Worm (Caenorhabditis elegans) whole organism, L4 larva: ENCODE results near the gene his-60.
A peak's percentile ranks its signal among the peaks of the same experiment; 100 is the strongest.

Experiments used
- F10B5.3 ChIP-seq: sonication (generic microtip); optimal IDR thresholded peaks from 2 replicates; lab custom pipeline; 2016; ENCODE audit warnings: mild to moderate bottlenecking, missing genetic modification characterization, missing compliant biosample characterization
- F26F4.8 ChIP-seq: fragments of 200-800 bp; sonication (Bioruptor generic); conservative IDR thresholded peaks from 2 replicates; pipeline ENCODE4 v1.3.6; 2022; ENCODE audit warnings: missing genetic modification characterization, missing compliant biosample characterization
- F37D6.2 ChIP-seq: sonication (generic microtip); optimal IDR thresholded peaks from 2 replicates; lab custom pipeline; 2016; ENCODE audit warnings: mild to moderate bottlenecking, missing genetic modification characterization, missing compliant biosample characterization
- F44E2.7 ChIP-seq: fragments of 200-800 bp; sonication (Bioruptor generic); IDR thresholded peaks from 2 replicates; pipeline ENCODE4 v2.1.2; 2022; ENCODE audit warnings: missing genetic modification characterization, missing compliant biosample characterization
- T26A8.4 ChIP-seq: fragments of 200-800 bp; sonication (Bioruptor generic); IDR thresholded peaks from 2 replicates; pipeline ENCODE4 v1.3.6; 2022; ENCODE audit warnings: missing genetic modification characterization, missing compliant biosample characterization
- Y48G9A.11 ChIP-seq: fragments of 200-800 bp; sonication (Bioruptor generic); IDR thresholded peaks from 2 replicates; pipeline ENCODE4 v1.3.6; 2022; ENCODE audit warnings: missing genetic modification reagents, missing genetic modification characterization, missing compliant biosample characterization
- Y5F2A.4 ChIP-seq: fragments of 200-800 bp; sonication (Bioruptor generic); optimal IDR thresholded peaks from 2 replicates; lab custom pipeline; 2018; ENCODE audit warnings: mild to moderate bottlenecking, missing genetic modification characterization, missing compliant biosample characterization
- ZK337.2 ChIP-seq: fragments of 200-800 bp; sonication (Bioruptor generic); IDR thresholded peaks from 2 replicates; pipeline ENCODE4 v1.3.6; 2022; ENCODE audit warnings: missing genetic modification reagents, missing genetic modification characterization, missing compliant biosample characterization
- aha-1 ChIP-seq: fragments of 150-350 bp; peaks from one replicate; lab custom pipeline; 2014; ENCODE audit warnings: missing biosample characterization, missing genetic modification characterization
- aly-2 ChIP-seq: sonication (generic microtip); optimal IDR thresholded peaks from 2 replicates; lab custom pipeline; 2018; ENCODE audit warnings: missing biosample characterization, missing genetic modification characterization
- arid-1 ChIP-seq: fragments of 200-800 bp; sonication (Bioruptor generic); conservative IDR thresholded peaks from 2 replicates; pipeline ENCODE4 v1.3.6; 2022; ENCODE audit warnings: missing genetic modification reagents, missing genetic modification characterization, missing compliant biosample characterization
- ceh-28 ChIP-seq: fragments of 150-350 bp; optimal IDR thresholded peaks from 2 replicates; lab custom pipeline; 2014; ENCODE audit warnings: missing biosample characterization, missing genetic modification reagents, missing genetic modification characterization
- ces-1 ChIP-seq: fragments of 150-350 bp; sonication (generic microtip); optimal IDR thresholded peaks from 4 replicates; lab custom pipeline; 2014; ENCODE audit warnings: missing biosample characterization, missing genetic modification reagents, missing genetic modification characterization
- daf-12 ChIP-seq: fragments of 150-350 bp; optimal IDR thresholded peaks from 2 replicates; lab custom pipeline; 2014; ENCODE audit warnings: missing biosample characterization, missing genetic modification reagents, missing genetic modification characterization
- daf-16 ChIP-seq, 3 experiments: sonication (generic microtip); optimal IDR thresholded peaks; 2 replicates each; lab custom pipeline; 2016 to 2017; ENCODE audit warnings: missing genetic modification characterization in 3 of 3, missing genetic modification reagents in 3 of 3, mild to moderate bottlenecking in 2 of 3, missing compliant biosample characterization in 2 of 3, missing biosample characterization in 1 of 3, moderate library complexity in 1 of 3
- daf-19 ChIP-seq: fragments of 200-800 bp; sonication (Bioruptor generic); conservative IDR thresholded peaks from 2 replicates; pipeline ENCODE4 v1.3.6; 2022; ENCODE audit warnings: missing genetic modification characterization, missing compliant biosample characterization
- daf-8 ChIP-seq: fragments of 200-800 bp; sonication (Bioruptor generic); IDR thresholded peaks from 2 replicates; pipeline ENCODE4 v1.3.6; 2022; ENCODE audit warnings: missing genetic modification characterization, missing compliant biosample characterization
- dmd-6 ChIP-seq: fragments of 200-800 bp; sonication (Bioruptor generic); IDR thresholded peaks from 2 replicates; pipeline ENCODE4 v1.3.6; 2022; ENCODE audit warnings: missing genetic modification reagents, missing genetic modification characterization, missing compliant biosample characterization
- dmd-8 ChIP-seq: fragments of 200-800 bp; sonication (Bioruptor generic); IDR thresholded peaks from 2 replicates; pipeline ENCODE4 v1.3.6; 2022; ENCODE audit warnings: missing genetic modification characterization, missing compliant biosample characterization
- dve-1 ChIP-seq: sonication (generic microtip); optimal IDR thresholded peaks from 2 replicates; lab custom pipeline; 2017; ENCODE audit warnings: antibody characterized with exemption, mild to moderate bottlenecking, missing genetic modification characterization, missing compliant biosample characterization; ENCODE audit not compliant: insufficient read depth
- egl-43 ChIP-seq: fragments of 200-800 bp; sonication (Bioruptor generic); IDR thresholded peaks from 2 replicates; pipeline ENCODE4 v1.3.6; 2022; ENCODE audit warnings: missing genetic modification reagents, missing genetic modification characterization, missing compliant biosample characterization
- fkh-10 ChIP-seq: fragments of 150-350 bp; optimal IDR thresholded peaks from 2 replicates; lab custom pipeline; 2014; ENCODE audit warnings: missing biosample characterization, missing genetic modification reagents, missing genetic modification characterization
- fos-1 ChIP-seq: fragments of 150-350 bp; optimal IDR thresholded peaks from 2 replicates; lab custom pipeline; 2014; ENCODE audit warnings: missing biosample characterization, missing genetic modification characterization
- gei-8 ChIP-seq: fragments of 200-800 bp; sonication (Bioruptor generic); optimal IDR thresholded peaks from 2 replicates; lab custom pipeline; 2018; ENCODE audit warnings: mild to moderate bottlenecking, missing genetic modification characterization, missing compliant biosample characterization
- lim-7 ChIP-seq: fragments of 200-800 bp; sonication (Bioruptor generic); IDR thresholded peaks from 2 replicates; pipeline ENCODE4 v1.3.6; 2022; ENCODE audit warnings: missing genetic modification characterization, missing compliant biosample characterization
- lin-15B ChIP-seq: fragments of 150-350 bp; sonication (generic microtip); optimal IDR thresholded peaks from 3 replicates; lab custom pipeline; 2014; ENCODE audit warnings: missing biosample characterization, missing genetic modification characterization
- lin-29 ChIP-seq: fragments of 200-800 bp; sonication (Bioruptor generic); IDR thresholded peaks from 2 replicates; pipeline ENCODE4 v1.3.6; 2022; ENCODE audit warnings: missing genetic modification reagents, missing genetic modification characterization, missing compliant biosample characterization
- lin-38 ChIP-seq: fragments of 200-800 bp; sonication (Bioruptor generic); IDR thresholded peaks from 2 replicates; pipeline ENCODE4 v1.3.6; 2022; ENCODE audit warnings: missing genetic modification reagents, missing genetic modification characterization, missing compliant biosample characterization
- mxl-3 ChIP-seq: fragments of 200-800 bp; sonication (Bioruptor generic); optimal IDR thresholded peaks from 2 replicates; lab custom pipeline; 2018; ENCODE audit warnings: mild to moderate bottlenecking, missing genetic modification characterization, missing compliant biosample characterization
- nhr-10 ChIP-seq: fragments of 150-350 bp; optimal IDR thresholded peaks from 2 replicates; lab custom pipeline; 2014; ENCODE audit warnings: missing biosample characterization, missing genetic modification characterization
- nhr-111 ChIP-seq: fragments of 200-800 bp; sonication (Bioruptor generic); optimal IDR thresholded peaks from 2 replicates; lab custom pipeline; 2018; ENCODE audit warnings: mild to moderate bottlenecking, missing genetic modification characterization, missing compliant biosample characterization
- nhr-237 ChIP-seq: sonication (generic microtip); optimal IDR thresholded peaks from 2 replicates; lab custom pipeline; 2017; ENCODE audit warnings: missing biosample characterization, missing genetic modification characterization
- nhr-25 ChIP-seq: sonication (generic microtip); optimal IDR thresholded peaks from 2 replicates; lab custom pipeline; 2017; ENCODE audit warnings: missing genetic modification characterization, mild to moderate bottlenecking, missing compliant biosample characterization, antibody characterized with exemption, moderate library complexity, borderline replicate concordance; ENCODE audit not compliant: insufficient read depth
- nhr-41 ChIP-seq: fragments of 200-800 bp; sonication (Bioruptor generic); IDR thresholded peaks from 2 replicates; pipeline ENCODE4 v1.3.6; 2022; ENCODE audit warnings: missing genetic modification reagents, missing genetic modification characterization, missing compliant biosample characterization
- nhr-48 ChIP-seq: sonication (generic microtip); optimal IDR thresholded peaks from 2 replicates; lab custom pipeline; 2016; ENCODE audit warnings: mild to moderate bottlenecking, missing genetic modification characterization, missing compliant biosample characterization
- nhr-6 ChIP-seq: fragments of 150-350 bp; optimal IDR thresholded peaks from 2 replicates; lab custom pipeline; 2014; ENCODE audit warnings: missing biosample characterization, missing genetic modification characterization
- pha-4 ChIP-seq, 2 experiments: fragments of 150-350 bp in 1 of 2; fragments of 200-800 bp in 1 of 2; sonication (Bioruptor generic) in 1 of 2; IDR thresholded peaks in 1 of 2; optimal IDR thresholded peaks in 1 of 2; 2 replicates each; pipeline versions ENCODE4 v1.3.6 to Lab custom; 2014 to 2022; ENCODE audit warnings: missing genetic modification characterization in 2 of 2, missing genetic modification reagents in 2 of 2, missing biosample characterization in 1 of 2, missing compliant biosample characterization in 1 of 2
- php-3 ChIP-seq: fragments of 200-800 bp; sonication (Bioruptor generic); IDR thresholded peaks from 2 replicates; pipeline ENCODE4 v1.3.6; 2022; ENCODE audit warnings: missing genetic modification reagents, missing genetic modification characterization, missing compliant biosample characterization
- pqm-1 ChIP-seq: sonication (generic microtip); optimal IDR thresholded peaks from 2 replicates; lab custom pipeline; 2017; ENCODE audit warnings: missing biosample characterization, missing genetic modification characterization
- set-16 ChIP-seq: fragments of 200-800 bp; sonication (Bioruptor generic); IDR thresholded peaks from 2 replicates; pipeline ENCODE4 v1.3.6; 2022; ENCODE audit warnings: missing genetic modification reagents, missing genetic modification characterization, missing compliant biosample characterization
- snpc-1.2 ChIP-seq: fragments of 200-800 bp; sonication (Bioruptor generic); IDR thresholded peaks from 2 replicates; pipeline ENCODE4 v1.3.6; 2022; ENCODE audit warnings: missing genetic modification reagents, missing genetic modification characterization, missing compliant biosample characterization
- snpc-4 ChIP-seq: fragments of 150-350 bp; optimal IDR thresholded peaks from 2 replicates; lab custom pipeline; 2014; ENCODE audit warnings: missing biosample characterization, missing genetic modification characterization
- spr-3 ChIP-seq: fragments of 200-800 bp; sonication (Bioruptor generic); optimal IDR thresholded peaks from 2 replicates; lab custom pipeline; 2018; ENCODE audit warnings: mild to moderate bottlenecking, missing genetic modification characterization, missing compliant biosample characterization
- tag-97 ChIP-seq: fragments of 200-800 bp; sonication (Bioruptor generic); IDR thresholded peaks from 2 replicates; pipeline ENCODE4 v1.3.6; 2022; ENCODE audit warnings: missing genetic modification characterization, missing compliant biosample characterization
- unc-130 ChIP-seq: sonication (generic microtip); optimal IDR thresholded peaks from 2 replicates; lab custom pipeline; 2016; ENCODE audit warnings: missing genetic modification reagents, missing genetic modification characterization, missing compliant biosample characterization
- unc-62 ChIP-seq, 3 experiments: fragments of 150-350 bp in 1 of 3; sonication (generic microtip); optimal IDR thresholded peaks in 2 of 3; peaks in 1 of 3; 1 replicate in 1 of 3; 2 replicates in 2 of 3; lab custom pipeline; 2014 to 2017; ENCODE audit warnings: missing biosample characterization in 3 of 3, missing genetic modification characterization in 3 of 3, missing genetic modification reagents in 3 of 3, missing genotype in 1 of 3
- vab-7 ChIP-seq: fragments of 200-800 bp; sonication (Bioruptor generic); IDR thresholded peaks from 2 replicates; pipeline ENCODE4 v1.3.6; 2022; ENCODE audit warnings: missing genetic modification reagents, missing genetic modification characterization, missing compliant biosample characterization
- zip-11 ChIP-seq: fragments of 200-800 bp; sonication (Bioruptor generic); IDR thresholded peaks from 2 replicates; pipeline ENCODE4 v1.3.6; 2022; ENCODE audit warnings: missing genetic modification characterization, missing compliant biosample characterization
- zip-2 ChIP-seq: fragments of 150-350 bp; optimal IDR thresholded peaks from 2 replicates; lab custom pipeline; 2014; ENCODE audit warnings: missing biosample characterization, missing genetic modification characterization
- ztf-11 ChIP-seq: fragments of 150-350 bp; optimal IDR thresholded peaks from 2 replicates; lab custom pipeline; 2014; ENCODE audit warnings: missing biosample characterization, missing genetic modification characterization

Gene his-60

DNA sequence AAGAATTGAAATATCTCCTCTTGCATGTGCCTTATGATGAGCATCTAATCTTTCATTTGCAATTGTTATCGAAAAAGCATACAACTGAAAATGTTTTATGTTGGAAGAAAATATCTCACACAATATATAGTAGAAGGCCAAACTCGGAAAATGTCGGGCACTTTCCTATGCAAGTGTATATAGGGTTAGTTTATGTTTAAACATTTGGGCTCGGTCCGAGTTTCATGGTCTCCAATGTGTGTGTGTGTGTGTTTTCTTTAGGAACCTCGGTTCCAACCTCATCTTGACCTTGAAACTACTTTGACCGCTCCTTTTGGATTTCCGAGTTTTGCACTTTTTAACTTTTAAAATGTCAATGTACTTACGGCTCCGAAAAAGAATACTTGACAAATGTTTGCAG, 11.5 kb upstream of the his-60 start:
- TF ChIP-seq daf-19 (GFP tag; lab: Robert Waterston, UW) (0 out of 2 replicates have a peak, but pooled peaks have one; percentile 18), daf-8 (no peak), aha-1 (peak; percentile 55), T26A8.4 (GFP tag; lab: Robert Waterston, UW) (no peak), lin-15B (tag; lab: Kevin White, UChicago) (no peak), nhr-111 (GFP tag; lab: Kevin White, UChicago) (no peak), dmd-8 (GFP tag; lab: Robert Waterston, UW) (0 out of 2 replicates have a peak, but pooled peaks have one; percentile 15), mxl-3 (GFP tag; lab: Kevin White, UChicago) (no peak), pha-4 (GFP tag; IDR thresholded peaks at IDR 0.05; lab: Robert Waterston, UW) (no peak), pha-4 (tag; optimal IDR thresholded peaks at IDR 0.05; lab: Kevin White, UChicago) (no peak), lin-29 (GFP tag; lab: Robert Waterston, UW) (no peak), zip-11 (GFP tag; lab: Robert Waterston, UW) (no peak), F37D6.2 (tag; lab: Kevin White, UChicago) (no peak), ces-1 (no peak), arid-1 (GFP tag; lab: Robert Waterston, UW) (0 out of 2 replicates have a peak, but pooled peaks have one; percentile 33), dve-1 (tag; lab: Kevin White, UChicago) (peak; percentile 14), Y5F2A.4 (no peak), pqm-1 (no peak), Y48G9A.11 (no peak; the same call in 1 of the 2 replicates), lin-38 (no peak), daf-12 (tag; lab: Kevin White, UChicago) (no peak), unc-62 (GFP tag; optimal IDR thresholded peaks at IDR 0.05 in 1 of 2; lab: Kevin White, UChicago) (no peak), unc-62 (tag; optimal IDR thresholded peaks at IDR 0.05; lab: Kevin White, UChicago) (no peak), set-16 (GFP tag; lab: Robert Waterston, UW) (no peak), F26F4.8 (peak; percentile 61; the same call in 1 of the 2 replicates), nhr-48 (tag; lab: Kevin White, UChicago) (no peak), lim-7 (GFP tag; lab: Robert Waterston, UW) (no peak; the same call in 1 of the 2 replicates), zip-2 (tag; lab: Kevin White, UChicago) (no peak), dmd-6 (no peak), spr-3 (GFP tag; lab: Kevin White, UChicago) (no peak), aly-2 (tag; lab: Kevin White, UChicago) (no peak), snpc-4 (tag; lab: Kevin White, UChicago) (peak; percentile 49), php-3 (GFP tag; lab: Robert Waterston, UW) (no peak), tag-97 (GFP tag; lab: Robert Waterston, UW) (no peak), snpc-1.2 (no peak), vab-7 (GFP tag; lab: Robert Waterston, UW) (no peak), ztf-11 (no peak), nhr-6 (tag; lab: Kevin White, UChicago) (no peak), fkh-10 (GFP tag; lab: Kevin White, UChicago) (no peak), ceh-28 (tag; lab: Kevin White, UChicago) (no peak), unc-130 (GFP tag; lab: Kevin White, UChicago) (no peak), F10B5.3 (no peak), egl-43 (GFP tag; lab: Robert Waterston, UW) (no peak), nhr-41 (GFP tag; lab: Robert Waterston, UW) (no peak), nhr-237 (tag; lab: Kevin White, UChicago) (no peak), F44E2.7 (GFP tag; lab: Robert Waterston, UW) (no peak), daf-16 (GFP tag; optimal IDR thresholded peaks at IDR 0.05; lab: Kevin White, UChicago) (peak in 1 of 2 experiments; percentile 19), daf-16 (tag; optimal IDR thresholded peaks at IDR 0.05; lab: Kevin White, UChicago) (no peak), ZK337.2 (GFP tag; lab: Robert Waterston, UW) (no peak), fos-1 (tag; lab: Kevin White, UChicago) (no peak), nhr-25 (tag; lab: Kevin White, UChicago) (no peak), gei-8 (GFP tag; lab: Kevin White, UChicago) (no peak), nhr-10 (tag; lab: Kevin White, UChicago) (no peak)
